Fruit fly (Drosophila melanogaster) whole organism, wandering third instar larva: ENCODE measurements around the gene CG13920.
A peak's percentile ranks its signal among the peaks of the same experiment; 100 is the strongest.

ENCODE experiments used
- Abd-B ChIP-seq: fragments of >200 bp; optimal IDR thresholded peaks from 2 replicates; lab custom pipeline; 2017; ENCODE audit warnings: missing biosample characterization, missing genetic modification characterization
- CG32264 ChIP-seq: fragments of 200-800 bp; sonication (Bioruptor generic); optimal IDR thresholded peaks from 2 replicates; lab custom pipeline; 2016; ENCODE audit warnings: missing biosample characterization, missing genetic modification characterization
- CG9705 ChIP-seq: fragments of 200-800 bp; sonication (Bioruptor generic); optimal IDR thresholded peaks from 2 replicates; lab custom pipeline; 2018; ENCODE audit warnings: missing biosample characterization, mild to moderate bottlenecking, missing genetic modification characterization
- CrebA ChIP-seq: fragments of 200-800 bp; sonication (Bioruptor generic); optimal IDR thresholded peaks from 2 replicates; lab custom pipeline; 2016; ENCODE audit warnings: missing biosample characterization, mild to moderate bottlenecking, missing genetic modification characterization, borderline replicate concordance
- Dfd ChIP-seq: fragments of >200 bp; optimal IDR thresholded peaks from 2 replicates; lab custom pipeline; 2017; ENCODE audit warnings: missing biosample characterization, missing genetic modification characterization
- Dif ChIP-seq: fragments of 200-275, 200-300 bp; sonication (Bioruptor generic); optimal IDR thresholded peaks from 2 replicates; lab custom pipeline; 2018; ENCODE audit warnings: missing biosample characterization, missing genetic modification characterization; ENCODE audit not compliant: partially characterized antibody
- GATAd ChIP-seq: sonication (Bioruptor generic); optimal IDR thresholded peaks from 2 replicates; lab custom pipeline; 2016; ENCODE audit warnings: missing biosample characterization, missing genetic modification characterization
- HLH106 ChIP-seq: fragments of 200-800 bp; optimal IDR thresholded peaks from 3 replicates; lab custom pipeline; 2019; ENCODE audit warnings: missing biosample characterization, mild to moderate bottlenecking, missing genetic modification characterization, moderate library complexity
- Hr78 ChIP-seq: fragments of >200 bp; optimal IDR thresholded peaks from 2 replicates; lab custom pipeline; 2017; ENCODE audit warnings: missing biosample characterization, missing genetic modification characterization
- Hr83 ChIP-seq: fragments of 200-300 bp; sonication (Bioruptor generic); optimal IDR thresholded peaks from 2 replicates; lab custom pipeline; 2016; ENCODE audit warnings: missing biosample characterization, mild to moderate bottlenecking, missing genetic modification characterization, moderate library complexity; ENCODE audit not compliant: poor library complexity, severe bottlenecking
- Jra ChIP-seq: sonication (Bioruptor generic); optimal IDR thresholded peaks from 2 replicates; lab custom pipeline; 2016; ENCODE audit warnings: missing biosample characterization, missing genetic modification characterization
- Mio ChIP-seq: sonication (Bioruptor generic); optimal IDR thresholded peaks from 2 replicates; lab custom pipeline; 2016; ENCODE audit warnings: missing biosample characterization, missing genetic modification characterization
- Myc ChIP-seq: fragments of >200 bp; optimal IDR thresholded peaks from 2 replicates; lab custom pipeline; 2017
- N ChIP-seq: fragments of >200 bp; optimal IDR thresholded peaks from 2 replicates; lab custom pipeline; 2018; ENCODE audit warnings: missing biosample characterization, missing external identifiers, missing genetic modification characterization
- OdsH ChIP-seq: fragments of 200-800 bp; sonication (Bioruptor generic); optimal IDR thresholded peaks from 2 replicates; lab custom pipeline; 2016; ENCODE audit warnings: missing biosample characterization, mild to moderate bottlenecking, missing genetic modification characterization
- Rel ChIP-seq, 2 experiments: fragments of 200-800 bp; sonication (Bioruptor generic) in 1 of 2; optimal IDR thresholded peaks; 2 replicates in 1 of 2; 3 replicates in 1 of 2; lab custom pipeline; 2016 to 2019; ENCODE audit warnings: mild to moderate bottlenecking in 2 of 2, missing biosample characterization in 2 of 2, missing genetic modification characterization in 2 of 2, moderate library complexity in 1 of 2
- Sp1 ChIP-seq: fragments of 200-800 bp; sonication (Bioruptor generic); optimal IDR thresholded peaks from 3 replicates; lab custom pipeline; 2019; ENCODE audit warnings: missing biosample characterization, mild to moderate bottlenecking, missing genetic modification characterization, moderate library complexity
- Vsx2 ChIP-seq: fragments of 200-300, 225-300 bp; sonication (Bioruptor generic); optimal IDR thresholded peaks from 2 replicates; lab custom pipeline; 2018; ENCODE audit warnings: missing biosample characterization, missing genetic modification characterization; ENCODE audit not compliant: partially characterized antibody
- br ChIP-seq: fragments of 200-800 bp; sonication (Bioruptor generic); optimal IDR thresholded peaks from 2 replicates; lab custom pipeline; 2016; ENCODE audit warnings: missing biosample characterization, missing genetic modification characterization
- dl ChIP-seq, 2 experiments: fragments of 175-275, 200-275 bp in 1 of 2; fragments of 200-275 bp in 1 of 2; sonication (Bioruptor generic); optimal IDR thresholded peaks; lab custom pipeline; 2018; ENCODE audit warnings: mild to moderate bottlenecking in 2 of 2, missing biosample characterization in 2 of 2, missing genetic modification characterization in 2 of 2, moderate library complexity in 2 of 2; ENCODE audit not compliant: partially characterized antibody in 2 of 2, insufficient read depth in 1 of 2
- dmrt93B ChIP-seq: fragments of 200-800 bp; sonication (Bioruptor generic); optimal IDR thresholded peaks from 2 replicates; lab custom pipeline; 2018; ENCODE audit warnings: missing biosample characterization, mild to moderate bottlenecking, missing genetic modification characterization
- dsf ChIP-seq: sonication (Bioruptor generic); optimal IDR thresholded peaks from 2 replicates; lab custom pipeline; 2016; ENCODE audit warnings: missing biosample characterization, missing genetic modification characterization, borderline replicate concordance
- ey ChIP-seq: fragments of 200-800 bp; sonication (Bioruptor generic); optimal IDR thresholded peaks from 2 replicates; lab custom pipeline; 2016; ENCODE audit warnings: missing biosample characterization, missing genetic modification characterization
- foxo ChIP-seq, 2 experiments: fragments of 200-800 bp; sonication (Bioruptor generic); optimal IDR thresholded peaks; 2 replicates in 1 of 2; 3 replicates in 1 of 2; lab custom pipeline; 2016 to 2017; ENCODE audit warnings: missing biosample characterization in 2 of 2, missing genetic modification characterization in 2 of 2
- h ChIP-seq: fragments of 200-800 bp; sonication (Bioruptor generic); optimal IDR thresholded peaks from 3 replicates; lab custom pipeline; 2016; ENCODE audit warnings: missing biosample characterization, mild to moderate bottlenecking, missing genetic modification characterization
- jim ChIP-seq: fragments of 175-275, 200-325 bp; sonication (Bioruptor generic); optimal IDR thresholded peaks from 2 replicates; lab custom pipeline; 2016; ENCODE audit warnings: missing biosample characterization, mild to moderate bottlenecking, missing genetic modification characterization
- psq ChIP-seq: fragments of 200-800 bp; sonication (Bioruptor generic); optimal IDR thresholded peaks from 3 replicates; lab custom pipeline; 2017; ENCODE audit warnings: missing biosample characterization, mild to moderate bottlenecking, missing genetic modification characterization, moderate library complexity
- rgr ChIP-seq: fragments of 200-800 bp; sonication (Bioruptor generic); optimal IDR thresholded peaks from 3 replicates; lab custom pipeline; 2016; ENCODE audit warnings: missing biosample characterization, mild to moderate bottlenecking, missing genetic modification characterization
- sage ChIP-seq: fragments of 200-800 bp; sonication (Bioruptor generic); optimal IDR thresholded peaks from 2 replicates; lab custom pipeline; 2016; ENCODE audit warnings: missing biosample characterization, mild to moderate bottlenecking, missing genetic modification characterization
- sv ChIP-seq: fragments of 200-800 bp; sonication (Bioruptor generic); optimal IDR thresholded peaks from 3 replicates; lab custom pipeline; 2016; ENCODE audit warnings: missing biosample characterization, missing genetic modification characterization
- tai ChIP-seq: sonication (Bioruptor generic); optimal IDR thresholded peaks from 2 replicates; lab custom pipeline; 2016; ENCODE audit warnings: missing biosample characterization, missing genetic modification characterization
- usp ChIP-seq: fragments of >200 bp; optimal IDR thresholded peaks from 2 replicates; lab custom pipeline; 2017; ENCODE audit warnings: missing biosample characterization, missing genetic modification characterization
- woc ChIP-seq: sonication (Bioruptor generic); optimal IDR thresholded peaks from 2 replicates; lab custom pipeline; 2016; ENCODE audit warnings: missing biosample characterization, mild to moderate bottlenecking, missing genetic modification characterization

CG13920 gene

dm6 chr3L:1649363-1649762 lies 619 bp downstream of the CG13920 start:
- TF ChIP-seq Myc (lab: Kevin White, UChicago) (no peak), dsf (GFP tag; lab: Kevin White, UChicago) (no peak), woc (no peak), Sp1 (no peak), GATAd (GFP tag; lab: Kevin White, UChicago) (no peak), Mio (no peak), psq (GFP tag; lab: Kevin White, UChicago) (no peak), Abd-B (GFP tag; lab: Kevin White, UChicago) (no peak), ey (GFP tag; lab: Kevin White, UChicago) (no peak), Hr78 (GFP tag; lab: Kevin White, UChicago) (no peak), sv (GFP tag; lab: Kevin White, UChicago) (no peak), usp (GFP tag; lab: Kevin White, UChicago) (no peak), jim (no peak), sage (GFP tag; lab: Kevin White, UChicago) (no peak), CG9705 (GFP tag; lab: Kevin White, UChicago) (no peak), dmrt93B (no peak), Hr83 (no peak), CG32264 (no peak), Jra (GFP tag; lab: Kevin White, UChicago) (no peak)

dm6 chr3L:1652700-1653200 lies 4.0 kb downstream of the CG13920 start, which contains the start of the genes CG7970 and Vta1:
CG7970 (plus strand) TSS chr3L:1652750.
Vta1 (minus strand) TSS chr3L:1652900.
- TF ChIP-seq rgr, result no peak
- peak; percentile 35 for TF ChIP-seq Hr83

dm6 chr3L:1653752-1654151 lies 5.0 kb downstream of the CG13920 start:
- TF ChIP-seq Myc (lab: Kevin White, UChicago) (no peak), Hr78 (GFP tag; lab: Kevin White, UChicago) (no peak), ey (GFP tag; lab: Kevin White, UChicago) (no peak), tai (GFP tag; lab: Kevin White, UChicago) (no peak), dl (GFP tag; optimal IDR thresholded peaks at IDR 0.05; lab: Kevin White, UChicago; ENCODE audit: insufficient read depth in 1 of 2, partially characterized antibody in 2 of 2) (no peak), Dfd (no peak), dsf (GFP tag; lab: Kevin White, UChicago) (no peak), br (GFP tag; lab: Kevin White, UChicago) (no peak), Sp1 (no peak), Vsx2 (no peak), foxo (GFP tag; optimal IDR thresholded peaks at IDR 0.05; lab: Kevin White, UChicago) (no peak), CG9705 (GFP tag; lab: Kevin White, UChicago) (no peak), N (no peak), OdsH (GFP tag; lab: Kevin White, UChicago) (no peak), Jra (GFP tag; lab: Kevin White, UChicago) (no peak), HLH106 (tag; lab: Kevin White, UChicago) (no peak), sage (GFP tag; lab: Kevin White, UChicago) (no peak), GATAd (GFP tag; lab: Kevin White, UChicago) (no peak), jim (no peak)

DNA sequence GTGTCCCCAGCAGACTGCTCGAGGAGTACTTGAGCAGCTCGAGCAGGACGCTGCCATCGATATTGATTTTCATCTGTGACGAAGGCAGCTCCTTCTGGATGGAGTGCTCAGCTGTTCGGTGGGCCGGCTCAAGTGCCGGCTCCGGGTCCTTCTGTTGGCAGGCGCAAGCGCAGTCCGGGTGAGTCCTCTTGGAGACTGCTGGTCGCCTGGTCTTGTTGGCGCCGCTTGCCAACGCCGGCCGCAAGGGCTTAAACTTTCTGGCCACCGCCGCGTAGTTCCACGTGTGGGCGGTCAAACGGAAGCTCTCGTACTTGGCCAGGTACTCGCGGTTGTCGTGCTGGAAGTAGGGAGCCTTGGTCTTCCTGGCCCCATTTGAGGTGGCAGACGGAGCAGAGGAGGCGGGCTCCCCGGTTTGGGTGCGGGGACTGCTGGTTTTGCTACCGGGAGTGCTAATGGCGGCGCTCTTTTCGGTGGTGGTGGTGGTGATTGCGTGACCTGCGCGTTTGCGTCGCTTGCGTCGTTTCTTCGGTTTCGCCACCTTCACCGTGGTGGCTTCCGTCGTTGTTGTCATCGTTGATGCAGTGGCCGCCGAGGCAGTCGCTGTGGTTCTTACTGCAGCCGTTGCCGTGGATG lies 13.1 kb downstream of the CG13920 start:
- TF ChIP-seq Rel (GFP tag; optimal IDR thresholded peaks at IDR 0.05; lab: Kevin White, UChicago) (no peak), Rel (tag; optimal IDR thresholded peaks at IDR 0.05; lab: Kevin White, UChicago) (no peak), ey (GFP tag; lab: Kevin White, UChicago) (no peak), usp (GFP tag; lab: Kevin White, UChicago) (no peak), h (GFP tag; lab: Kevin White, UChicago) (no peak), Vsx2 (no peak), Sp1 (no peak), sage (GFP tag; lab: Kevin White, UChicago) (no peak), Hr78 (GFP tag; lab: Kevin White, UChicago) (no peak), tai (GFP tag; lab: Kevin White, UChicago) (no peak), Abd-B (GFP tag; lab: Kevin White, UChicago) (no peak), jim (no peak), Dif (GFP tag; lab: Kevin White, UChicago) (no peak), CrebA (no peak), GATAd (GFP tag; lab: Kevin White, UChicago) (no peak), dsf (GFP tag; lab: Kevin White, UChicago) (no peak), Myc (lab: Kevin White, UChicago) (no peak), psq (GFP tag; lab: Kevin White, UChicago) (no peak)
